Fruit fly (Drosophila melanogaster): ENCODE results near the gene Task7.

DNA sequence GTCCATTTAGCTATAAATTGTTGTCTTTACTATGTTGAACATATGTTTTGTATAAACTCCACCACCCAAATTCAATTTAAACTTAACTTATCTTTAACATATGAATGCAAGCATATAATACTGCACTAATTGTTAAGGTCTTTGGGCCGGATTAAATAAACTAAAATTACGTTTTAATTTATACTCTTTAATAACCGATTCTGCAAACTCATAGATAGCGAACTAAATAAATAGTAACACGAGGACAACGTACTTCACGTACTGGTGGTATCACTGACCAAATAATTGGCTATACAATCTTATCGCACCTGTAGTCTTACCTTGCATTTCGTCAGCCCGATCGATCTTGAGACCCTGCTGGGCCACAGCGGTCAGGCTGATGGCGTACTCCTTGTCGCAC, 19.7 kb downstream of the Task7 start:
- no peak for TF ChIP-seq CG8478 (optimal IDR thresholded peaks at IDR 0.05)
- TF ChIP-seq psq (optimal IDR thresholded peaks at IDR 0.05): no peak
- no peak for TF ChIP-seq pan (optimal IDR thresholded peaks at IDR 0.05)

All from whole organism.